Fruit fly (Drosophila melanogaster) whole organism, embryonic: ENCODE data around the gene ATPsynepsilonL.

Experiments used
- CG1024 ChIP-seq: fragments of 200-800 bp; sonication (Bioruptor generic); IDR thresholded peaks from 2 replicates; pipeline ENCODE4 v1.3.6; 2022; ENCODE audit warnings: missing biosample characterization, missing genetic modification characterization
- CG10366 ChIP-seq: fragments of 200-800 bp; sonication (Bioruptor generic); IDR thresholded peaks from 2 replicates; pipeline ENCODE4 v1.3.6; 2022; ENCODE audit warnings: missing biosample characterization, missing genetic modification characterization
- CG10959 ChIP-seq: fragments of 200-800 bp; sonication (Bioruptor generic); IDR thresholded peaks from 2 replicates; pipeline ENCODE4 v1.3.6; 2022; ENCODE audit warnings: missing biosample characterization, missing genetic modification characterization
- CG11247 ChIP-seq: fragments of 200-800 bp; sonication (Bioruptor generic); IDR thresholded peaks from 2 replicates; pipeline ENCODE4 v1.3.6; 2022; ENCODE audit warnings: missing biosample characterization, missing genetic modification characterization
- CG13894 ChIP-seq: fragments of 200-800 bp; sonication (Bioruptor generic); optimal IDR thresholded peaks from 3 replicates; lab custom pipeline; 2018; ENCODE audit warnings: missing biosample characterization, mild to moderate bottlenecking, missing genetic modification characterization, moderate library complexity
- CG14441 ChIP-seq: fragments of 200-800 bp; sonication (Bioruptor generic); IDR thresholded peaks from 2 replicates; pipeline ENCODE4 v1.3.6; 2022; ENCODE audit warnings: missing biosample characterization, missing genetic modification characterization
- CG1602 ChIP-seq: fragments of 200-800 bp; sonication (Bioruptor generic); optimal IDR thresholded peaks from 3 replicates; lab custom pipeline; 2016; ENCODE audit warnings: missing biosample characterization, missing genetic modification characterization
- CG16815 ChIP-seq: fragments of 200-800 bp; sonication (Bioruptor generic); optimal IDR thresholded peaks from 3 replicates; lab custom pipeline; 2017; ENCODE audit warnings: missing biosample characterization, mild to moderate bottlenecking, missing genetic modification characterization
- CG16863 ChIP-seq: fragments of 200-800 bp; sonication (Bioruptor generic); optimal IDR thresholded peaks from 3 replicates; lab custom pipeline; 2016; ENCODE audit warnings: missing biosample characterization, missing genetic modification characterization
- CG17359 ChIP-seq: fragments of 200-800 bp; sonication (Bioruptor generic); optimal IDR thresholded peaks from 3 replicates; lab custom pipeline; 2018; ENCODE audit warnings: missing biosample characterization, mild to moderate bottlenecking, missing genetic modification characterization, moderate library complexity
- CG17612 ChIP-seq: fragments of 200-800 bp; sonication (Bioruptor generic); IDR thresholded peaks from 2 replicates; pipeline ENCODE4 v1.3.6; 2022; ENCODE audit warnings: missing biosample characterization, missing genetic modification characterization
- CG31365 ChIP-seq: fragments of 200-800 bp; sonication (Bioruptor generic); optimal IDR thresholded peaks from 2 replicates; lab custom pipeline; 2018; ENCODE audit warnings: missing biosample characterization, mild to moderate bottlenecking, missing genetic modification characterization
- CG3281 ChIP-seq: fragments of 200-800 bp; sonication (Bioruptor generic); optimal IDR thresholded peaks from 3 replicates; lab custom pipeline; 2017; ENCODE audit warnings: missing biosample characterization, mild to moderate bottlenecking, missing genetic modification characterization
- CG4404 ChIP-seq: fragments of 200-800 bp; sonication (Bioruptor generic); IDR thresholded peaks from 2 replicates; pipeline ENCODE4 v1.3.6; 2022; ENCODE audit warnings: missing biosample characterization, missing genetic modification characterization
- CG5245 ChIP-seq: fragments of 200-800 bp; sonication (Bioruptor generic); optimal IDR thresholded peaks from 3 replicates; lab custom pipeline; 2016; ENCODE audit warnings: missing biosample characterization, missing genetic modification characterization
- CG7745 ChIP-seq: fragments of 200-800 bp; sonication (Bioruptor generic); optimal IDR thresholded peaks from 2 replicates; lab custom pipeline; 2018; ENCODE audit warnings: missing biosample characterization, mild to moderate bottlenecking, missing genetic modification characterization, moderate library complexity
- CG7987 ChIP-seq: fragments of 200-800 bp; sonication (Bioruptor generic); optimal IDR thresholded peaks from 2 replicates; lab custom pipeline; 2018; ENCODE audit warnings: missing biosample characterization, mild to moderate bottlenecking, missing genetic modification characterization, moderate library complexity
- CG8478 ChIP-seq: fragments of >200 bp; optimal IDR thresholded peaks from 2 replicates; lab custom pipeline; 2018
- Camta ChIP-seq: fragments of 200-800 bp; sonication (Bioruptor generic); optimal IDR thresholded peaks from 2 replicates; lab custom pipeline; 2016; ENCODE audit warnings: missing biosample characterization, missing genetic modification characterization
- Dfd ChIP-seq, 2 experiments: fragments of >200 bp; optimal IDR thresholded peaks; 2 replicates each; lab custom pipeline; 2017; ENCODE audit warnings: missing biosample characterization in 2 of 2, missing genetic modification characterization in 2 of 2
- E2f2 ChIP-seq: fragments of 200-800 bp; sonication (Bioruptor generic); IDR thresholded peaks from 2 replicates; pipeline ENCODE4 v1.3.6; 2022; ENCODE audit warnings: missing biosample characterization, missing genetic modification characterization
- Kr ChIP-seq: fragments of 200-800 bp; sonication (Bioruptor generic); optimal IDR thresholded peaks from 2 replicates; lab custom pipeline; 2017; ENCODE audit warnings: missing biosample characterization, mild to moderate bottlenecking, missing genetic modification characterization
- Max ChIP-seq: fragments of 200-800 bp; sonication (Bioruptor generic); optimal IDR thresholded peaks from 2 replicates; lab custom pipeline; 2016; ENCODE audit warnings: missing biosample characterization, mild to moderate bottlenecking, missing genetic modification characterization
- Meics ChIP-seq: fragments of 200-800 bp; sonication (Bioruptor generic); optimal IDR thresholded peaks from 2 replicates; lab custom pipeline; 2017; ENCODE audit warnings: missing biosample characterization, mild to moderate bottlenecking, missing genetic modification characterization
- NC2β ChIP-seq: fragments of 200-800 bp; sonication (Bioruptor generic); optimal IDR thresholded peaks from 2 replicates; lab custom pipeline; 2016; ENCODE audit warnings: missing biosample characterization, missing genetic modification characterization
- Nf-YA ChIP-seq: fragments of 200-800 bp; sonication (Bioruptor generic); IDR thresholded peaks from 2 replicates; pipeline ENCODE4 v1.3.6; 2022; ENCODE audit warnings: missing biosample characterization, missing genetic modification characterization
- Nf-YC ChIP-seq: fragments of 200-800 bp; optimal IDR thresholded peaks from 3 replicates; lab custom pipeline; 2019; ENCODE audit warnings: missing biosample characterization, mild to moderate bottlenecking, missing genetic modification characterization, moderate library complexity
- Pdp1 ChIP-seq, 2 experiments: fragments of 200-800 bp; sonication (Bioruptor generic); optimal IDR thresholded peaks; 3 replicates each; lab custom pipeline; 2016; ENCODE audit warnings: missing biosample characterization in 2 of 2, missing genetic modification characterization in 2 of 2, mild to moderate bottlenecking in 1 of 2, moderate library complexity in 1 of 2
- Stat92E ChIP-seq, 3 experiments: fragments of >200 bp in 2 of 3; fragments of 200-800 bp in 1 of 3; sonication (Bioruptor generic) in 1 of 3; optimal IDR thresholded peaks; 2 replicates each; lab custom pipeline; 2017 to 2019; ENCODE audit warnings: missing biosample characterization in 3 of 3, missing genetic modification characterization in 3 of 3, mild to moderate bottlenecking in 1 of 3, moderate library complexity in 1 of 3
- Taf1 ChIP-seq: fragments of 200-800 bp; sonication (Bioruptor generic); IDR thresholded peaks from 2 replicates; pipeline ENCODE4 v1.3.6; 2022; ENCODE audit warnings: missing biosample characterization, missing genetic modification characterization
- Trl ChIP-seq, 3 experiments: fragments of >200 bp in 2 of 3; fragments of 200-800 bp in 1 of 3; sonication (Bioruptor generic) in 1 of 3; optimal IDR thresholded peaks; 2 replicates in 1 of 3; 3 replicates in 2 of 3; lab custom pipeline; 2016 to 2017; ENCODE audit warnings: missing biosample characterization in 1 of 3, missing genetic modification characterization in 1 of 3
- Xbp1 ChIP-seq: fragments of 200-800 bp; sonication (Bioruptor generic); optimal IDR thresholded peaks from 3 replicates; lab custom pipeline; 2016; ENCODE audit warnings: missing biosample characterization, mild to moderate bottlenecking, missing genetic modification characterization
- al ChIP-seq: fragments of 200-800 bp; sonication (Bioruptor generic); IDR thresholded peaks from 2 replicates; pipeline ENCODE4 v1.3.6; 2022; ENCODE audit warnings: missing biosample characterization, missing genetic modification characterization
- bsh ChIP-seq, 2 experiments: fragments of 200-800 bp; sonication (Bioruptor generic); optimal IDR thresholded peaks; 2 replicates each; lab custom pipeline; 2017 to 2018; ENCODE audit warnings: mild to moderate bottlenecking in 2 of 2, missing biosample characterization in 2 of 2, missing genetic modification characterization in 2 of 2, moderate library complexity in 1 of 2
- cato ChIP-seq: fragments of 200-800 bp; sonication (Bioruptor generic); optimal IDR thresholded peaks from 2 replicates; lab custom pipeline; 2016; ENCODE audit warnings: missing biosample characterization, missing genetic modification characterization, borderline replicate concordance
- dysf ChIP-seq: fragments of 200-800 bp; sonication (Bioruptor generic); IDR thresholded peaks from 3 replicates; pipeline ENCODE4 v1.3.6; 2022; ENCODE audit warnings: missing biosample characterization, missing genetic modification characterization
- lab ChIP-seq: fragments of 200-800 bp; sonication (Bioruptor generic); optimal IDR thresholded peaks from 3 replicates; lab custom pipeline; 2017; ENCODE audit warnings: missing biosample characterization, missing genetic modification characterization, mild to moderate bottlenecking, moderate library complexity, missing genetic modification reagents
- nerfin-1 ChIP-seq: fragments of 200-800 bp; sonication (Bioruptor generic); optimal IDR thresholded peaks from 3 replicates; lab custom pipeline; 2019; ENCODE audit warnings: missing biosample characterization, mild to moderate bottlenecking, missing genetic modification characterization, moderate library complexity
- pan ChIP-seq, 4 experiments: fragments of >200 bp in 3 of 4; fragments of 200-800 bp in 1 of 4; sonication (Bioruptor generic) in 1 of 4; optimal IDR thresholded peaks in 3 of 4; IDR thresholded peaks in 1 of 4; 2 replicates each; pipeline versions ENCODE4 v1.3.6 to Lab custom; 2017 to 2022; ENCODE audit warnings: missing biosample characterization in 2 of 4, missing genetic modification characterization in 2 of 4, mixed read lengths in 1 of 4
- pnt ChIP-seq: fragments of 200-800 bp; sonication (Bioruptor generic); optimal IDR thresholded peaks from 3 replicates; lab custom pipeline; 2016; ENCODE audit warnings: missing biosample characterization, missing genetic modification characterization
- scrt ChIP-seq: fragments of 200-800 bp; sonication (Bioruptor generic); optimal IDR thresholded peaks from 2 replicates; lab custom pipeline; 2018; ENCODE audit warnings: missing biosample characterization, mild to moderate bottlenecking, missing genetic modification characterization, moderate library complexity
- sens-2 ChIP-seq: fragments of 200-800 bp; sonication (Bioruptor generic); IDR thresholded peaks from 2 replicates; pipeline ENCODE4 v1.3.6; 2022; ENCODE audit warnings: missing biosample characterization, missing genetic modification characterization
- sim ChIP-seq: fragments of 200-800 bp; sonication (Bioruptor generic); IDR thresholded peaks from 2 replicates; pipeline ENCODE4 v1.3.6; 2022; ENCODE audit warnings: missing biosample characterization, missing genetic modification characterization
- stwl ChIP-seq: fragments of 200-800 bp; sonication (Bioruptor generic); optimal IDR thresholded peaks from 3 replicates; lab custom pipeline; 2018; ENCODE audit warnings: missing biosample characterization, mild to moderate bottlenecking, missing genetic modification characterization, moderate library complexity
- tgo ChIP-seq: fragments of 200-800 bp; sonication (Bioruptor generic); IDR thresholded peaks from 3 replicates; pipeline ENCODE4 v1.3.6; 2022; ENCODE audit warnings: missing biosample characterization, missing genetic modification characterization
- usp ChIP-seq: fragments of >200 bp; optimal IDR thresholded peaks from 2 replicates; lab custom pipeline; 2017; ENCODE audit warnings: missing biosample characterization, missing genetic modification characterization
- vnd ChIP-seq: fragments of 200-800 bp; sonication (Bioruptor generic); IDR thresholded peaks from 3 replicates; pipeline ENCODE4 v1.3.6; 2022; ENCODE audit warnings: missing biosample characterization, missing genetic modification characterization; ENCODE audit not compliant: partially characterized antibody
- vvl ChIP-seq: fragments of 200-800 bp; sonication (Bioruptor generic); IDR thresholded peaks from 2 replicates; pipeline ENCODE4 v1.3.6; 2022; ENCODE audit warnings: missing biosample characterization, missing genetic modification characterization

The ATPsynepsilonL gene

DNA sequence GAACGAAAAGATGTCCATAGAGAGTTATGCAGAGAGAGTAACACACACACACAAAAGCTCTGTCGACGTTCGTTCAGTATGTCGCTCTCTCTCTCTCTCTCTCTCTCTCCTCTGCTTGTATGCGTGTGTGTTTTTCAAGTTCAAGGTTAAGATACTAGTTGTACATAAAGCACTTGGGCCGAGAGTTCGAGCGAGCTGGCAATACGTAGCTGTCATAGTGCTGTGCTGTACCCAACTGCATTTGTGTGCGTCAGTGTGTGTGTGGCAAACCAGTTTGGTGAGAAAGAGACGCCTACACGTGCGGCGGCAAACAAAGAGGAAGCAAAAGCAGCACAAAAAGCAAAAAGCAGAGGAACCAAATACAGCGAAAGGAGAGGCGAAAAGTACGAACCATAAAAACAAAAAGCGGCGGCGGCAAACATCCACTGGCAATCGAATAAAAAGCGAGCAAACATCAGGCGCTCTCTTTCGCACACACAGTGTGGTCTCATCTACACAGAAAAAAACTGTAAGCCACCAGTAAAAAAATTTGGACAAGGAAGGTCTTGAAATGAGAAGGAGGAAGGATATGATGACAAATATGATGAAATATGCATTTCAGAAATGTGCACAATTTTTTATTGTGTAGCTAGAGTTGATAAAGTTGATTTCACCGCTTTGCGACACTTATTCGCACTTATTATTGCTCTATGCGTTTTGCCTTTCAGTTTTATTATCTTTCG, 34.2 kb upstream of the ATPsynepsilonL start (continued):
- TF ChIP-seq CG17612 (0 out of 2 replicates have a peak, but pooled peaks have one; percentile 32), Nf-YA (peak; percentile 54; the same call in 1 of the 2 replicates), CG5245 (GFP tag; lab: Kevin White, UChicago) (peak; percentile 12), CG4404 (GFP tag; lab: Robert Waterston, UW) (peak; percentile 28; the same call in 1 of the 2 replicates), CG8478 (peak; percentile 96), CG3281 (GFP tag; lab: Kevin White, UChicago) (peak; percentile 64), vnd (GFP tag; lab: Robert Waterston, UW) (no peak), CG1602 (GFP tag; lab: Kevin White, UChicago) (peak; percentile 53), Max (GFP tag; lab: Kevin White, UChicago) (peak; percentile 50), NC2β (GFP tag; lab: Kevin White, UChicago) (peak; percentile 8), Meics (GFP tag; lab: Kevin White, UChicago) (peak; percentile 75), Xbp1 (GFP tag; lab: Kevin White, UChicago) (peak; percentile 76), al (GFP tag; lab: Robert Waterston, UW) (peak; percentile 78), CG7745 (tag; lab: Kevin White, UChicago) (no peak), Stat92E (GFP tag; optimal IDR thresholded peaks at IDR 0.05; lab: Kevin White, UChicago) (no peak), Kr (GFP tag; lab: Kevin White, UChicago) (no peak), CG31365 (tag; lab: Kevin White, UChicago) (no peak), usp (no peak), nerfin-1 (tag; lab: Kevin White, UChicago) (no peak), bsh (GFP tag; optimal IDR thresholded peaks at IDR 0.05; lab: Kevin White, UChicago) (peak; percentile 59 to 78), scrt (GFP tag; lab: Kevin White, UChicago) (peak; percentile 24), CG14441 (GFP tag; lab: Robert Waterston, UW) (peak; percentile 80), lab (GFP tag; lab: Kevin White, UChicago) (peak; percentile 79), Nf-YC (tag; lab: Kevin White, UChicago) (peak; percentile 68), Camta (peak; percentile 73), CG1024 (GFP tag; lab: Robert Waterston, UW) (peak; percentile 56; the same call in 1 of the 2 replicates), CG10959 (GFP tag; lab: Robert Waterston, UW) (no peak), vvl (GFP tag; lab: Robert Waterston, UW) (peak; percentile 78), sim (GFP tag; lab: Robert Waterston, UW) (no peak), CG17359 (tag; lab: Kevin White, UChicago) (peak; percentile 62), sens-2 (GFP tag; lab: Robert Waterston, UW) (peak; percentile 49; the same call in 1 of the 2 replicates), E2f2 (GFP tag; lab: Robert Waterston, UW) (peak; percentile 36; the same call in 1 of the 2 replicates), dysf (peak; percentile 80), CG7987 (peak; percentile 19), cato (GFP tag; lab: Kevin White, UChicago) (peak; percentile 40), Taf1 (peak; percentile 63; the same call in 1 of the 2 replicates), pnt (peak; percentile 66), tgo (GFP tag; lab: Robert Waterston, UW) (peak; percentile 74), CG10366 (peak; percentile 76), CG16863 (GFP tag; lab: Kevin White, UChicago) (peak; percentile 55), CG11247 (GFP tag; lab: Robert Waterston, UW) (peak; percentile 64), stwl (no peak), pan (optimal IDR thresholded peaks at IDR 0.05; lab: Kevin White, UChicago) (no peak), pan (GFP tag; optimal IDR thresholded peaks at IDR 0.05 in 1 of 2, IDR thresholded peaks at IDR 0.05 in 1 of 2) (peak in 1 of 2 experiments; percentile 74), CG16815 (peak; percentile 56), CG13894 (no peak), Dfd (GFP tag; optimal IDR thresholded peaks at IDR 0.05; lab: Kevin White, UChicago) (peak in 1 of 2 experiments; percentile 52), Trl (optimal IDR thresholded peaks at IDR 0.05; lab: Kevin White, UChicago) (peak; percentile 82 to 95), Trl (GFP tag; optimal IDR thresholded peaks at IDR 0.05; lab: Kevin White, UChicago) (peak; percentile 49), Pdp1 (GFP tag; optimal IDR thresholded peaks at IDR 0.05; lab: Kevin White, UChicago) (peak; percentile 62 to 79)
